Worm (Caenorhabditis elegans): ENCODE results near the gene mdmh-35.

The mdmh-35 gene

DNA sequence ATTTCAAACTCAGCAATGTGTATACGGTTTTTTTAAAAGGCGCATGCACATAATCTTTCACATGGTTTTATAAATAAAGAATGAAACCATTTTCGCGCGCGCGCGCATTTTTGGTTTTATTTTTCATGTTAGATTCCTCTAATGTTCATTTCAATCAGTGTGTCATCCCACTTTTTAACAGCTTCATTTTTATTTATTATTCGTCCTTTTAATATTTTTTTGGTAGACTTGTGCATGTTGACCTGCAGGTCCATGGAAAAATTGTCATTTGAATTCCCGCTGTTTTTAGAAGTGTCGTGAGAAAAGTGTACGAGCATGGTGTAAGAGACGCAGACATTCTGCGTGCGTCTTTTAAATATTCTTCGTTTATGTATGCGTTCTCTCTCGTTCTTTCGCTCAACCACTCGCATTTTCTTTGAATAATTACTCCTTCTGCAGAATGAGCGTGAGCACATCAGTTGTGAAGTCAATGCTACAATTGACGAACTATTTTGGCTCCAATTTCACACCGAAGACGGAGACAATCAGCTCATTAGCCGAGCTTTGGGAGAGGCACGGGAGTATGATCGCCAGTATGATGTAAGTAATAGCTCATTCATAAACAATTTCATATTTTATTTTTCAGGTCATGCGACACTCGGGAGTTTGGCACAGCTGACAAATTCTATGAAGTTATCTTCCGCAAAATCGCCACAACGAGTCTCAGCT lies 4.9 kb upstream of the mdmh-35 start, which contains the start of gene lin-5 (continued):
- TF ChIP-seq snpc-4 (tag; optimal IDR thresholded peaks at IDR 0.05) (no peak), hmg-1.1 (GFP tag; IDR thresholded peaks at IDR 0.05) (peak; percentile 30; the same call in 1 of the 2 replicates), ceh-28 (tag; optimal IDR thresholded peaks at IDR 0.05) (no peak), nhr-41 (GFP tag; IDR thresholded peaks at IDR 0.05) (no peak), hif-1 (tag; optimal IDR thresholded peaks at IDR 0.05) (peak in 1 of 2 experiments; percentile 74), F44E2.7 (GFP tag; IDR thresholded peaks at IDR 0.05) (no peak), lin-38 (GFP tag; IDR thresholded peaks at IDR 0.05) (peak; percentile 63), zfp-3 (GFP tag; conservative IDR thresholded peaks at IDR 0.05) (no peak), hlh-11 (tag; optimal IDR thresholded peaks at IDR 0.05) (no peak), daf-12 (tag; optimal IDR thresholded peaks at IDR 0.05) (no peak), nhr-6 (tag; optimal IDR thresholded peaks at IDR 0.05) (no peak), sdz-12 (GFP tag; optimal IDR thresholded peaks at IDR 0.05) (no peak), T26A8.4 (GFP tag; IDR thresholded peaks at IDR 0.05) (no peak)

DNA sequence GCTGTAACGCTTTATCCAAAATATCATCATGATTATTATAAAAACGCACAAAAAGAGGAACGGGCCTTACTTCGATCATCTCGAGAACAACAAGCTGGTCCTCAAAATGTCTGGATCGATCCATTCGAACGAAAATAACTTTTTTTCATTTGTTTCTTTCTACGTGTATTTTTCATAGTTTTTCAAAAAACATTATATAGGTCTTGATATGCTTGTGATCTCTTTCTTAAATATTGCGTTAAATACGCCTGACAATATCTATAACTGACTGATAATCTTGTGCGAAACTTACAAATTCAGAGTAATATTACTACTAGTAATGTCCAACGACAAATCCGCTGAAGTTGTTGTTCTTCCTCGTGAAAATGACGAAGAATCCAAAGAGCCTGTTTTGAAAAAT lies 2.6 kb upstream of the mdmh-35 start, which contains the start of gene sds-22:
sds-22 (plus strand) TSS at position 301 of the 400 bp plus-strand sequence.
- TF ChIP-seq mdl-1 (tag; optimal IDR thresholded peaks at IDR 0.05) (no peak), aha-1 (tag) (peak; percentile 13), nhr-11 (tag; optimal IDR thresholded peaks at IDR 0.05) (no peak)

DNA sequence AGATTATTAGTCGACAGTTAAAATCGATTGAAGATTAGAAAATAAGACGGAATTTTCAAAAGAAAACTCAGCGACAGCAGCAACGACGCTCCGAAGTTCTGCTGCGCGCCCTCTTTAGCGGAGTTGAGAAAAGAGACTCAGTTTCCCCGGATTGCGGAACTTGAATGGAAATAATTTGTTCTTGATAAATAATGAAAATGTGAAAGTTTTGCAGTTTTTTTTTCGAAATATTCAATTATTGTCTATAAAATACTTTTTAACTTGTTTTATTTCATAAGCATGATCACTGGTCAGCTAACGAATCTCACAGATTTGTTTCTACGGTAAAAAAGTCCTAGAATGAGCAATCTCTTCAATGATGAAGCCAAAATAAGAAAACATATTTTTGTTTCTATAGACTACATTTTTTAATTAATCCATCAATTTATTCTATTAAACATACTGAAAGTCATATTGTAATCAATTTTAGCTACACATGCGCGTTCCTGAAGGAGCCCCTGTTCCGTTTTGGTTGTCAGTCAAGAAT lies 2.0 kb upstream of the mdmh-35 start, which contains the start of the genes cec-3 and T09A5.15:
cec-3 (minus strand) TSS at position 116 of the 526 bp plus-strand sequence.
T09A5.15 (plus strand) TSS at position 476 of the 526 bp plus-strand sequence.
- TF ChIP-seq madf-9 (GFP tag; conservative IDR thresholded peaks at IDR 0.05) (no peak), dpl-1 (GFP tag; optimal IDR thresholded peaks at IDR 0.05) (peak; percentile 52), rbr-2 (tag; optimal IDR thresholded peaks at IDR 0.05) (peak; percentile 28), lir-3 (tag; optimal IDR thresholded peaks at IDR 0.05) (no peak), hif-1 (tag; optimal IDR thresholded peaks at IDR 0.05) (peak in 1 of 2 experiments; percentile 66), madf-5 (GFP tag; IDR thresholded peaks at IDR 0.05) (no peak), F49E8.2 (tag; optimal IDR thresholded peaks at IDR 0.05; ENCODE audit: borderline replicate concordance) (no peak), dve-1 (tag; optimal IDR thresholded peaks at IDR 0.05; ENCODE audit: insufficient read depth) (peak; percentile 28), mes-2 (tag; optimal IDR thresholded peaks at IDR 0.05; ENCODE audit: poor library complexity, severe bottlenecking) (peak; percentile 62), T20F7.1 (GFP tag; optimal IDR thresholded peaks at IDR 0.05) (peak; percentile 98), mep-1 (tag; optimal IDR thresholded peaks at IDR 0.05) (peak; percentile 33), hlh-30 (tag; optimal IDR thresholded peaks at IDR 0.05; ENCODE audit: insufficient read depth) (peak; percentile 4), unc-130 (GFP tag; optimal IDR thresholded peaks at IDR 0.05) (no peak), lsy-2 (tag; optimal IDR thresholded peaks at IDR 0.05) (peak in 1 of 2 experiments; percentile 66), nhr-28 (tag; optimal IDR thresholded peaks at IDR 0.05) (peak; percentile 26)

DNA sequence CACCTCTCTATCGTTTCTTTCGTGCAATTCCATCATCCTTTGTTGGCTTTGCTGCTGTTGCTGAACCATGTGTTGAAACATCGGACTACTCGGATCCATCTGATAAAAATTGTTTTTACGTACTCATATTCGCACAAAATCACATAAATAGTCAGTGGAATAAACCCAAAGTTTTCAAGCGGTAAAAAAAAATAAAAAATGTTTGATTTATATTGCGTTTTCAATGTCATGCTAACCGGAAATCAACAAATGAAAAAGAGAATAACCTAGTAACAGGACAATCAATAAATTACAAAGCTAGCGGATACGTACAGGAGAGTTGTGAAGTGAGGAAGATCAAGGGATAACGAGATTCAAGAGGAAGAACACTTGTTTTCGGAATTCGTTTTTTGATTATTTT lies 577 bp downstream of the mdmh-35 start, which contains the start of gene mdt-10:
mdt-10 (minus strand) TSS at position 101 of the 400 bp plus-strand sequence.
- TF ChIP-seq nhr-237 (tag; optimal IDR thresholded peaks at IDR 0.05): no peak

- TF ChIP-seq zip-2 (tag; optimal IDR thresholded peaks at IDR 0.05): no peak
- TF ChIP-seq dve-1 (tag; optimal IDR thresholded peaks at IDR 0.05; ENCODE audit: insufficient read depth): no peak
- no peak for TF ChIP-seq ama-1 (optimal IDR thresholded peaks at IDR 0.05)
- TF ChIP-seq ceh-62 (tag; optimal IDR thresholded peaks at IDR 0.05): no peak
- no peak for TF ChIP-seq hlh-11 (tag; optimal IDR thresholded peaks at IDR 0.05)
- no peak for TF ChIP-seq T26A8.4 (GFP tag; IDR thresholded peaks at IDR 0.05)
- no peak for TF ChIP-seq lin-1 (GFP tag; IDR thresholded peaks at IDR 0.05)
- no peak for TF ChIP-seq fos-1 (tag; optimal IDR thresholded peaks at IDR 0.05)
- TF ChIP-seq hif-1 (tag; optimal IDR thresholded peaks at IDR 0.05): no peak
- TF ChIP-seq pha-4 (GFP tag; IDR thresholded peaks at IDR 0.05): no peak
- TF ChIP-seq pha-4 (tag; optimal IDR thresholded peaks at IDR 0.05): no peak
- no peak for TF ChIP-seq lin-15B (tag; optimal IDR thresholded peaks at IDR 0.05)
- TF ChIP-seq mes-2 (tag; optimal IDR thresholded peaks at IDR 0.05; ENCODE audit: poor library complexity, severe bottlenecking): no peak
- no peak for TF ChIP-seq dmd-9 (GFP tag; IDR thresholded peaks at IDR 0.05)
- no peak for TF ChIP-seq zag-1 (tag; optimal IDR thresholded peaks at IDR 0.05)
- TF ChIP-seq ztf-11 (tag; optimal IDR thresholded peaks at IDR 0.05): no peak
- TF ChIP-seq php-3 (GFP tag; IDR thresholded peaks at IDR 0.05): no peak
These were observed 1.8 kb downstream of the mdmh-35 start, which contains the start of gene T09A5.5 for ce11 chrII:7853679-7854078. TSS of gene T09A5.5 (minus strand) at chrII:7853779.

Measured in whole organism, L4 larva.